Fruit fly (Drosophila melanogaster) whole organism, prepupa: ENCODE data around the gene Drs.

Experiments
- Smox ChIP-seq: fragments of 200-800 bp; sonication (Bioruptor generic); optimal IDR thresholded peaks from 3 replicates; lab custom pipeline; 2016; ENCODE audit warnings: missing biosample characterization, missing genetic modification characterization
- fkh ChIP-seq: fragments of 200-800 bp; sonication (Bioruptor generic); optimal IDR thresholded peaks from 3 replicates; lab custom pipeline; 2017; ENCODE audit warnings: missing biosample characterization, mild to moderate bottlenecking, missing genetic modification characterization, moderate library complexity
- salr ChIP-seq, 2 experiments: fragments of 200-800 bp; sonication (Bioruptor generic); optimal IDR thresholded peaks; 3 replicates each; lab custom pipeline; 2016 to 2018; ENCODE audit warnings: missing biosample characterization in 2 of 2, missing genetic modification characterization in 2 of 2, mild to moderate bottlenecking in 1 of 2

dm6 chr3L:3417120-3417519 is 47.8 kb downstream of the Drs start:
- TF ChIP-seq Smox (no peak), salr (GFP tag; optimal IDR thresholded peaks at IDR 0.05; lab: Kevin White, UChicago) (no peak), fkh (GFP tag; lab: Kevin White, UChicago) (peak; percentile 20)
